Fruit fly (Drosophila melanogaster): ENCODE measurements around the gene Axn.

Axn gene

dm6 chr3R:29978595-29978994 lies 44.0 kb upstream of the Axn start (continued):
- TF ChIP-seq shn (GFP tag; optimal IDR thresholded peaks at IDR 0.05) (no peak), CG11456 (GFP tag; IDR thresholded peaks at IDR 0.05) (0 out of 3 replicates have a peak, but pooled peaks have one; percentile 48), slbo (GFP tag; IDR thresholded peaks at IDR 0.05) (peak; percentile 59; the same call in 1 of the 2 replicates), CG7745 (tag; optimal IDR thresholded peaks at IDR 0.05) (no peak), CG12769 (tag; optimal IDR thresholded peaks at IDR 0.05) (peak; percentile 68), E2f1 (GFP tag; IDR thresholded peaks at IDR 0.05) (peak; percentile 48; the same call in 1 of the 2 replicates), vvl (GFP tag; IDR thresholded peaks at IDR 0.05) (peak; percentile 47; the same call in 1 of the 2 replicates), sqz (GFP tag; optimal IDR thresholded peaks at IDR 0.05) (no peak), lmd (GFP tag; IDR thresholded peaks at IDR 0.05) (peak; percentile 53), CG1603 (tag; optimal IDR thresholded peaks at IDR 0.05) (peak; percentile 41), Deaf1 (tag; optimal IDR thresholded peaks at IDR 0.05) (peak; percentile 1), lilli (GFP tag; optimal IDR thresholded peaks at IDR 0.05) (peak; percentile 21), tgo (GFP tag; IDR thresholded peaks at IDR 0.05) (peak; percentile 45; the same call in 1 of the 3 replicates), CG12391 (tag; optimal IDR thresholded peaks at IDR 0.05) (peak; percentile 17), caup (GFP tag; optimal IDR thresholded peaks at IDR 0.05; ENCODE audit: severe bottlenecking) (peak; percentile 37), dpn (GFP tag; optimal IDR thresholded peaks at IDR 0.05) (peak in 1 of 2 experiments; percentile 22), BtbVII (GFP tag; optimal IDR thresholded peaks at IDR 0.05) (peak; percentile 11), sens (GFP tag) (peak; percentile 54), Dbx (GFP tag; IDR thresholded peaks at IDR 0.05) (peak; percentile 56; the same call in 1 of the 3 replicates), Oli (tag; optimal IDR thresholded peaks at IDR 0.05) (peak; percentile 9), Med (GFP tag) (peak; percentile 85), CG8924 (tag; optimal IDR thresholded peaks at IDR 0.05) (peak; percentile 33), dm (GFP tag; optimal IDR thresholded peaks at IDR 0.05) (no peak), dan (GFP tag; IDR thresholded peaks at IDR 0.05) (no peak), CG34422 (GFP tag; IDR thresholded peaks at IDR 0.05) (0 out of 3 replicates have a peak, but pooled peaks have one; percentile 20), toy (GFP tag; IDR thresholded peaks at IDR 0.05) (no peak), CG31441 (GFP tag; IDR thresholded peaks at IDR 0.05) (peak; percentile 10; the same call in 1 of the 2 replicates), CG3281 (GFP tag; optimal IDR thresholded peaks at IDR 0.05) (peak; percentile 36), CG7786 (GFP tag; optimal IDR thresholded peaks at IDR 0.05) (peak; percentile 8), Hmr (GFP tag; optimal IDR thresholded peaks at IDR 0.05) (peak; percentile 53), CG15269 (tag; optimal IDR thresholded peaks at IDR 0.05) (peak; percentile 36), gce (GFP tag; IDR thresholded peaks at IDR 0.05) (peak; percentile 45; the same call in 1 of the 3 replicates), CG10147 (GFP tag; optimal IDR thresholded peaks at IDR 0.05) (peak; percentile 38), unpg (GFP tag; optimal IDR thresholded peaks at IDR 0.05) (peak; percentile 13), CG1233 (GFP tag; optimal IDR thresholded peaks at IDR 0.05) (no peak), Ptx1 (GFP tag; IDR thresholded peaks at IDR 0.05) (peak; percentile 56; the same call in 1 of the 2 replicates), CG7839 (tag; optimal IDR thresholded peaks at IDR 0.05) (peak; percentile 31), phol (tag; optimal IDR thresholded peaks at IDR 0.05) (peak; percentile 12), CG9817 (tag; optimal IDR thresholded peaks at IDR 0.05) (peak; percentile 18), CG33213 (GFP tag; optimal IDR thresholded peaks at IDR 0.05) (no peak), CG32767 (GFP tag; IDR thresholded peaks at IDR 0.05) (no peak), Rx (GFP tag; IDR thresholded peaks at IDR 0.05) (peak; percentile 23; the same call in 1 of the 2 replicates), CG32532 (GFP tag; IDR thresholded peaks at IDR 0.05) (peak; percentile 26; the same call in 1 of the 2 replicates), kay (GFP tag; optimal IDR thresholded peaks at IDR 0.05) (no peak), CG11504 (tag; optimal IDR thresholded peaks at IDR 0.05) (peak; percentile 53), mam (GFP tag; optimal IDR thresholded peaks at IDR 0.05) (peak; percentile 29), CG2712 (tag; optimal IDR thresholded peaks at IDR 0.05) (peak; percentile 5), hkb (optimal IDR thresholded peaks at IDR 0.05) (no peak), hkb (GFP tag; IDR thresholded peaks at IDR 0.05) (peak; percentile 59), CG15479 (GFP tag; optimal IDR thresholded peaks at IDR 0.05) (no peak), CG12071 (GFP tag; optimal IDR thresholded peaks at IDR 0.05) (peak; percentile 52)

Data from whole organism, embryonic.